Worm (Caenorhabditis elegans) whole organism, L1 larva: ENCODE measurements around the gene pho-5.

Source experiments
- C04F5.9 ChIP-seq: sonication (generic microtip); optimal IDR thresholded peaks from 2 replicates; lab custom pipeline; 2016; ENCODE audit warnings: missing genetic modification characterization, missing compliant biosample characterization
- C34B4.2 ChIP-seq: sonication (generic microtip); optimal IDR thresholded peaks from 2 replicates; lab custom pipeline; 2017; ENCODE audit warnings: mild to moderate bottlenecking, missing genetic modification characterization, missing compliant biosample characterization
- F16B12.6 ChIP-seq: fragments of 150-350 bp; optimal IDR thresholded peaks from 2 replicates; lab custom pipeline; 2014; ENCODE audit warnings: missing biosample characterization, missing genetic modification characterization
- alr-1 ChIP-seq: fragments of 200-800 bp; sonication (Bioruptor generic); optimal IDR thresholded peaks from 2 replicates; lab custom pipeline; 2018; ENCODE audit warnings: borderline replicate concordance, mild to moderate bottlenecking, missing genetic modification characterization, missing compliant biosample characterization
- aly-2 ChIP-seq: fragments of 150-350 bp; optimal IDR thresholded peaks from 2 replicates; lab custom pipeline; 2014; ENCODE audit warnings: missing biosample characterization, missing genetic modification characterization
- ama-1 ChIP-seq: fragments of 150-350 bp; optimal IDR thresholded peaks from 2 replicates; lab custom pipeline; 2014
- blmp-1 ChIP-seq: fragments of 150-350 bp; optimal IDR thresholded peaks from 2 replicates; lab custom pipeline; 2014; ENCODE audit warnings: missing biosample characterization, missing genetic modification characterization
- ceh-63 ChIP-seq: fragments of 200-800 bp; sonication (Bioruptor generic); optimal IDR thresholded peaks from 2 replicates; lab custom pipeline; 2018; ENCODE audit warnings: mild to moderate bottlenecking, missing genetic modification characterization, missing compliant biosample characterization
- ceh-8 ChIP-seq: fragments of 200-800 bp; sonication (Bioruptor generic); optimal IDR thresholded peaks from 2 replicates; lab custom pipeline; 2018; ENCODE audit warnings: mild to moderate bottlenecking, missing genetic modification characterization, moderate library complexity, missing compliant biosample characterization
- ceh-82 ChIP-seq, 3 experiments: fragments of 150-350 bp in 1 of 3; sonication (generic microtip) in 2 of 3; optimal IDR thresholded peaks; 2 replicates each; lab custom pipeline; 2014 to 2017; ENCODE audit warnings: missing biosample characterization in 3 of 3, missing genetic modification characterization in 3 of 3
- ceh-90 ChIP-seq: sonication (generic microtip); optimal IDR thresholded peaks from 2 replicates; lab custom pipeline; 2016; ENCODE audit warnings: missing genetic modification characterization, missing compliant biosample characterization
- ces-1 ChIP-seq: fragments of 150-350 bp; optimal IDR thresholded peaks from 2 replicates; lab custom pipeline; 2014; ENCODE audit warnings: missing biosample characterization, missing genetic modification reagents, missing genetic modification characterization
- dpl-1 ChIP-seq, 3 experiments: fragments of 150-350 bp in 2 of 3; sonication (generic microtip) in 1 of 3; optimal IDR thresholded peaks; 2 replicates each; lab custom pipeline; 2014 to 2017; ENCODE audit warnings: missing biosample characterization in 3 of 3, missing genetic modification characterization in 3 of 3, missing genetic modification reagents in 3 of 3
- dsc-1 ChIP-seq: sonication (generic microtip); optimal IDR thresholded peaks from 2 replicates; lab custom pipeline; 2016; ENCODE audit warnings: mild to moderate bottlenecking, missing genetic modification characterization, missing compliant biosample characterization
- efl-3 ChIP-seq: fragments of 200-800 bp; sonication (Bioruptor generic); optimal IDR thresholded peaks from 2 replicates; lab custom pipeline; 2018; ENCODE audit warnings: mild to moderate bottlenecking, missing genetic modification characterization, missing compliant biosample characterization
- egl-13 ChIP-seq: sonication (generic microtip); optimal IDR thresholded peaks from 2 replicates; lab custom pipeline; 2016; ENCODE audit warnings: missing genotype, missing genetic modification reagents, missing genetic modification characterization, missing compliant biosample characterization
- egl-27 ChIP-seq, 2 experiments: fragments of 150-350 bp in 1 of 2; sonication (generic microtip); optimal IDR thresholded peaks; 3 replicates each; lab custom pipeline; 2017 to 2018; ENCODE audit warnings: missing biosample characterization in 2 of 2, missing genetic modification characterization in 2 of 2, missing genetic modification reagents in 2 of 2
- elt-2 ChIP-seq: sonication (generic microtip); optimal IDR thresholded peaks from 2 replicates; lab custom pipeline; 2016; ENCODE audit warnings: missing genetic modification characterization, mild to moderate bottlenecking, inconsistent platforms, missing compliant biosample characterization, missing genetic modification reagents
- ets-5 ChIP-seq: fragments of 200-800 bp; sonication (Bioruptor generic); IDR thresholded peaks from 2 replicates; pipeline ENCODE4 v1.3.6; 2022; ENCODE audit warnings: missing genetic modification characterization, missing compliant biosample characterization
- fkh-4 ChIP-seq: sonication (generic microtip); optimal IDR thresholded peaks from 2 replicates; lab custom pipeline; 2016; ENCODE audit warnings: missing compliant biosample characterization, missing genetic modification characterization, borderline replicate concordance
- hlh-17 ChIP-seq: fragments of 200-800 bp; sonication (Bioruptor generic); optimal IDR thresholded peaks from 2 replicates; lab custom pipeline; 2018; ENCODE audit warnings: missing genetic modification characterization, mild to moderate bottlenecking, missing compliant biosample characterization, moderate library complexity, borderline replicate concordance
- hpl-2 ChIP-seq: fragments of 150-350 bp; optimal IDR thresholded peaks from 2 replicates; lab custom pipeline; 2014; ENCODE audit warnings: missing biosample characterization, missing genetic modification reagents, missing genetic modification characterization
- isw-1 ChIP-seq: fragments of 200-800 bp; sonication (Bioruptor generic); IDR thresholded peaks from 2 replicates; pipeline ENCODE4 v1.3.6; 2022; ENCODE audit warnings: missing genetic modification characterization, missing compliant biosample characterization
- jun-1 ChIP-seq: fragments of 150-350 bp; optimal IDR thresholded peaks from 2 replicates; lab custom pipeline; 2014; ENCODE audit warnings: missing biosample characterization, missing genetic modification reagents, missing genetic modification characterization
- lin-13 ChIP-seq: fragments of 150-350 bp; optimal IDR thresholded peaks from 2 replicates; lab custom pipeline; 2014; ENCODE audit warnings: missing biosample characterization, missing genetic modification reagents, missing genetic modification characterization
- lin-14 ChIP-seq: fragments of 200-800 bp; sonication (Bioruptor generic); optimal IDR thresholded peaks from 2 replicates; lab custom pipeline; 2018; ENCODE audit warnings: mild to moderate bottlenecking, missing genetic modification characterization, moderate library complexity, missing compliant biosample characterization
- lin-35 ChIP-seq, 2 experiments: fragments of 150-350 bp; optimal IDR thresholded peaks; 2 replicates each; lab custom pipeline; 2014; ENCODE audit warnings: missing biosample characterization in 2 of 2, missing genetic modification characterization in 2 of 2, missing genetic modification reagents in 2 of 2
- lir-3 ChIP-seq: sonication (generic microtip); optimal IDR thresholded peaks from 2 replicates; lab custom pipeline; 2016; ENCODE audit warnings: mild to moderate bottlenecking, missing genetic modification characterization, moderate library complexity, missing compliant biosample characterization; ENCODE audit not compliant: poor library complexity
- mab-9 ChIP-seq: fragments of 200-800 bp; sonication (Bioruptor generic); IDR thresholded peaks from 2 replicates; pipeline ENCODE4 v1.3.6; 2022; ENCODE audit warnings: missing genetic modification reagents, missing genetic modification characterization, missing compliant biosample characterization
- mdl-1 ChIP-seq, 2 experiments: fragments of 150-350 bp; optimal IDR thresholded peaks; 2 replicates each; lab custom pipeline; 2014 to 2017; ENCODE audit warnings: missing biosample characterization in 2 of 2, missing genetic modification characterization in 2 of 2, inconsistent platforms in 1 of 2
- mef-2 ChIP-seq: fragments of 150-350 bp; optimal IDR thresholded peaks from 2 replicates; lab custom pipeline; 2014; ENCODE audit warnings: missing biosample characterization, missing genetic modification characterization
- mep-1 ChIP-seq: fragments of 150-350 bp; optimal IDR thresholded peaks from 2 replicates; lab custom pipeline; 2014; ENCODE audit warnings: missing biosample characterization, missing genetic modification characterization
- nhr-11 ChIP-seq: fragments of 150-350 bp; optimal IDR thresholded peaks from 2 replicates; lab custom pipeline; 2014; ENCODE audit warnings: missing biosample characterization, missing genetic modification characterization
- nhr-12 ChIP-seq: sonication (generic microtip); optimal IDR thresholded peaks from 2 replicates; lab custom pipeline; 2017; ENCODE audit warnings: missing biosample characterization, missing genetic modification characterization
- nhr-19 ChIP-seq: fragments of 200-800 bp; sonication (Bioruptor generic); conservative IDR thresholded peaks from 2 replicates; pipeline ENCODE4 v1.3.6; 2022; ENCODE audit warnings: missing genetic modification characterization, missing compliant biosample characterization
- nhr-76 ChIP-seq: sonication (generic microtip); optimal IDR thresholded peaks from 2 replicates; lab custom pipeline; 2017; ENCODE audit warnings: missing biosample characterization, missing genetic modification characterization
- nhr-77 ChIP-seq: fragments of 150-350 bp; optimal IDR thresholded peaks from 2 replicates; lab custom pipeline; 2014; ENCODE audit warnings: missing biosample characterization, missing genetic modification characterization
- nhr-85 ChIP-seq: sonication (generic microtip); peaks from one replicate; lab custom pipeline; 2016; ENCODE audit warnings: missing genetic modification characterization, inconsistent platforms, missing compliant biosample characterization
- pag-3 ChIP-seq: sonication (generic microtip); optimal IDR thresholded peaks from 2 replicates; lab custom pipeline; 2017; ENCODE audit warnings: missing genetic modification characterization, mild to moderate bottlenecking, missing compliant biosample characterization, antibody characterized with exemption, borderline replicate concordance; ENCODE audit not compliant: insufficient read depth
- rnt-1 ChIP-seq: sonication (generic microtip); optimal IDR thresholded peaks from 2 replicates; lab custom pipeline; 2016; ENCODE audit warnings: mild to moderate bottlenecking, missing genetic modification characterization, moderate library complexity, missing compliant biosample characterization
- snpc-4 ChIP-seq: fragments of 150-350 bp; optimal IDR thresholded peaks from 2 replicates; lab custom pipeline; 2014; ENCODE audit warnings: missing biosample characterization, missing genetic modification characterization
- snu-23 ChIP-seq: sonication (generic microtip); optimal IDR thresholded peaks from 2 replicates; lab custom pipeline; 2016; ENCODE audit warnings: missing genetic modification characterization, missing compliant biosample characterization
- sox-4 ChIP-seq: sonication (generic microtip); optimal IDR thresholded peaks from 2 replicates; lab custom pipeline; 2016; ENCODE audit warnings: missing genetic modification characterization, missing compliant biosample characterization
- sptf-1 ChIP-seq: fragments of 150-350 bp; optimal IDR thresholded peaks from 2 replicates; lab custom pipeline; 2014; ENCODE audit warnings: missing biosample characterization, missing genetic modification characterization
- sup-37 ChIP-seq: fragments of 200-800 bp; sonication (Bioruptor generic); optimal IDR thresholded peaks from 2 replicates; lab custom pipeline; 2018; ENCODE audit warnings: mild to moderate bottlenecking, missing genetic modification characterization, missing compliant biosample characterization
- swsn-7 ChIP-seq: sonication (generic microtip); optimal IDR thresholded peaks from 2 replicates; lab custom pipeline; 2016; ENCODE audit warnings: missing genetic modification characterization, missing compliant biosample characterization
- tlp-1 ChIP-seq: fragments of 150-350 bp; optimal IDR thresholded peaks from 2 replicates; lab custom pipeline; 2014; ENCODE audit warnings: missing biosample characterization, missing genetic modification characterization
- unc-30 ChIP-seq: sonication (generic microtip); optimal IDR thresholded peaks from 2 replicates; lab custom pipeline; 2017; ENCODE audit warnings: missing biosample characterization, missing genetic modification characterization
- unc-62 ChIP-seq: fragments of 150-350 bp; optimal IDR thresholded peaks from 2 replicates; lab custom pipeline; 2014; ENCODE audit warnings: missing biosample characterization, missing genetic modification reagents, missing genetic modification characterization
- unc-98 ChIP-seq: fragments of 200-800 bp; sonication (Bioruptor generic); IDR thresholded peaks from 2 replicates; pipeline ENCODE4 v1.3.6; 2022; ENCODE audit warnings: missing genetic modification characterization, missing compliant biosample characterization
- xbp-1 ChIP-seq: sonication (generic microtip); optimal IDR thresholded peaks from 2 replicates; lab custom pipeline; 2016; ENCODE audit warnings: missing genetic modification characterization, missing compliant biosample characterization
- zag-1 ChIP-seq: fragments of 150-350 bp; optimal IDR thresholded peaks from 2 replicates; lab custom pipeline; 2014; ENCODE audit warnings: missing biosample characterization, missing genetic modification characterization
- zip-4 ChIP-seq: fragments of 200-800 bp; sonication (Bioruptor generic); optimal IDR thresholded peaks from 2 replicates; lab custom pipeline; 2018; ENCODE audit warnings: mild to moderate bottlenecking, missing genetic modification characterization, moderate library complexity, missing compliant biosample characterization

pho-5 gene

ce11 chrIII:7272088-7272487, 13.6 kb downstream of the pho-5 start:
- no peak for TF ChIP-seq sox-4 (tag; lab: Kevin White, UChicago)
- peak; percentile 62 for TF ChIP-seq lin-13 (GFP tag; lab: Kevin White, UChicago)
- peak; percentile 44 for TF ChIP-seq xbp-1 (tag; lab: Kevin White, UChicago)
- peak; percentile 40 for TF ChIP-seq elt-2 (tag; lab: Kevin White, UChicago)
- TF ChIP-seq sup-37, result no peak
- TF ChIP-seq mef-2 (tag; lab: Kevin White, UChicago), result no peak
- no peak for TF ChIP-seq nhr-76 (tag; lab: Kevin White, UChicago)
- TF ChIP-seq lin-14 (GFP tag; lab: Kevin White, UChicago), result peak; percentile 93
- TF ChIP-seq pag-3 (tag; lab: Kevin White, UChicago), result no peak
- no peak for TF ChIP-seq ceh-90 (tag; lab: Kevin White, UChicago)
- no peak for TF ChIP-seq ama-1 (lab: Kevin White, UChicago)
- no peak for TF ChIP-seq hlh-17 (GFP tag; lab: Kevin White, UChicago)
- TF ChIP-seq nhr-12 (tag; lab: Kevin White, UChicago), result no peak
- TF ChIP-seq mep-1 (tag; lab: Kevin White, UChicago), result peak; percentile 87
- no peak for TF ChIP-seq mab-9 (GFP tag; lab: Robert Waterston, UW)
- TF ChIP-seq sptf-1 (tag; lab: Kevin White, UChicago), result no peak
- no peak for TF ChIP-seq ceh-63 (GFP tag; lab: Kevin White, UChicago)
- peak; percentile 92 for TF ChIP-seq nhr-85 (tag; lab: Kevin White, UChicago)
- TF ChIP-seq snpc-4, result peak; percentile 2
- no peak for TF ChIP-seq ces-1 (GFP tag; lab: Kevin White, UChicago)
- TF ChIP-seq lin-35 (GFP tag; optimal IDR thresholded peaks at IDR 0.05; lab: Kevin White, UChicago), result peak; percentile 36 to 67
- TF ChIP-seq nhr-11 (tag; lab: Kevin White, UChicago), result no peak
- no peak for TF ChIP-seq alr-1 (tag; lab: Kevin White, UChicago)
- TF ChIP-seq unc-98, result no peak
- TF ChIP-seq rnt-1 (tag; lab: Kevin White, UChicago), result peak; percentile 47
- no peak for TF ChIP-seq C04F5.9 (tag; lab: Kevin White, UChicago)
- peak; percentile 29 for TF ChIP-seq blmp-1 (tag; lab: Kevin White, UChicago)
- no peak for TF ChIP-seq tlp-1 (tag; lab: Kevin White, UChicago)
- no peak for TF ChIP-seq ceh-82 (tag; optimal IDR thresholded peaks at IDR 0.05; lab: Kevin White, UChicago)
- TF ChIP-seq fkh-4 (tag; lab: Kevin White, UChicago), result no peak
- no peak for TF ChIP-seq isw-1 (GFP tag; lab: Robert Waterston, UW)
- TF ChIP-seq swsn-7 (tag; lab: Kevin White, UChicago), result peak; percentile 41
- peak; percentile 9 for TF ChIP-seq jun-1
- TF ChIP-seq efl-3, result peak; percentile 4
- TF ChIP-seq unc-62 (GFP tag; lab: Kevin White, UChicago), result no peak
- TF ChIP-seq dsc-1 (tag; lab: Kevin White, UChicago), result no peak
- TF ChIP-seq egl-13 (tag; lab: Kevin White, UChicago), result no peak
- TF ChIP-seq C34B4.2, result no peak
- TF ChIP-seq aly-2, result no peak
- TF ChIP-seq lir-3 (tag; lab: Kevin White, UChicago), result peak; percentile 56
- TF ChIP-seq mdl-1 (tag; optimal IDR thresholded peaks at IDR 0.05; lab: Kevin White, UChicago), result peak in 1 of 2 experiments; percentile 87
- TF ChIP-seq dpl-1 (GFP tag; optimal IDR thresholded peaks at IDR 0.05; lab: Kevin White, UChicago), result peak; percentile 24 to 58 (median 58)
- TF ChIP-seq hpl-2 (GFP tag; lab: Kevin White, UChicago), result no peak
- TF ChIP-seq ceh-8 (GFP tag; lab: Kevin White, UChicago), result no peak
- peak; percentile 68 for TF ChIP-seq nhr-19 (GFP tag; lab: Robert Waterston, UW)
- TF ChIP-seq zag-1, result no peak
- TF ChIP-seq egl-27 (tag; optimal IDR thresholded peaks at IDR 0.05; lab: Kevin White, UChicago), result no peak
- TF ChIP-seq F16B12.6 (tag; lab: Kevin White, UChicago), result no peak
- TF ChIP-seq snu-23 (GFP tag; lab: Kevin White, UChicago), result peak; percentile 76
- TF ChIP-seq unc-30 (tag; lab: Kevin White, UChicago), result no peak
- TF ChIP-seq zip-4 (GFP tag; lab: Kevin White, UChicago), result no peak
- no peak for TF ChIP-seq nhr-77 (tag; lab: Kevin White, UChicago)
- TF ChIP-seq ets-5 (GFP tag; lab: Robert Waterston, UW), result no peak
